Fruit fly (Drosophila melanogaster): ENCODE results near the gene Pdss2.

The Pdss2 gene

DNA sequence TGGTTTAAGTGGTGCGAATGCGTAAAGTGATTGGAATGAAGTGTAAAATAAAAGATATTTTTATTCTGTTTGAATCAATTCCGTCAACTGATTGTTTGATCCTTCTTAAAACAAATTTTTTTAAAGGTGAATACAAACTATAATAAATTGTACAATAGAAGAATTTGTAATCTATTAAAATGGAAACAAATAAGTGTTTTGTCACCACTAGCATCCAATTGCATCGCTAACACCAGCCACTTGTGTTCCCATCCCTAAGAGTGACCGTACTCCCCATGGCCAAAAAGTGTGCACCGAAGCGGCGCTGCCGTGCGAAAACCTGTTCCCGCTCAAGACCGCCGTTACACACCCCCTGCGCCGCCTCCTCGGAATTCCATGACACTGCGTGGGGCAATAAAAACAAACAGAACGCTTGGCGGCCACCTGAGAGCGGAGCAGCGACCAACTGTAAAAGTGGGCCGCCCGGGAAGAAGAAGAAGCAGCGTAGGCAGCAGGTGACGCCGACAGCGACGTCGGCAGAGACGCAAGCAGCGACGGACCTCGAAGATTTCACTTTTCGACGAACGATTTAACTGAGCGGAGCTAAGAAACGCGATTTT lies at the start of gene Pdss2 (continued):
- TF ChIP-seq Doc2 (GFP tag; IDR thresholded peaks at IDR 0.05) (no peak), CG12104 (GFP tag; optimal IDR thresholded peaks at IDR 0.05) (peak; percentile 71), ab (GFP tag; optimal IDR thresholded peaks at IDR 0.05) (peak; percentile 5), CG43689 (GFP tag; IDR thresholded peaks at IDR 0.05) (peak; percentile 52), CG14050 (GFP tag; IDR thresholded peaks at IDR 0.05) (peak; percentile 73), CG30020 (tag; optimal IDR thresholded peaks at IDR 0.05) (peak; percentile 63), danr (GFP tag; IDR thresholded peaks at IDR 0.05) (peak; percentile 34; the same call in 1 of the 2 replicates), bcd (GFP tag; optimal IDR thresholded peaks at IDR 0.05) (peak; percentile 62), slbo (GFP tag; IDR thresholded peaks at IDR 0.05) (peak; percentile 91), CG12942 (GFP tag; optimal IDR thresholded peaks at IDR 0.05) (peak; percentile 67), CG3838 (GFP tag; optimal IDR thresholded peaks at IDR 0.05) (peak; percentile 25), disco-r (GFP tag; optimal IDR thresholded peaks at IDR 0.05) (peak; percentile 25), CG2875 (GFP tag; optimal IDR thresholded peaks at IDR 0.05) (peak; percentile 2), CG4360 (GFP tag; IDR thresholded peaks at IDR 0.05) (no peak), crp (GFP tag; optimal IDR thresholded peaks at IDR 0.05) (no peak), CG5245 (GFP tag; optimal IDR thresholded peaks at IDR 0.05) (peak; percentile 39), Vsx1 (GFP tag; optimal IDR thresholded peaks at IDR 0.05) (peak; percentile 40), Usf (GFP tag; optimal IDR thresholded peaks at IDR 0.05) (peak; percentile 52), cg (GFP tag; optimal IDR thresholded peaks at IDR 0.05) (no peak), CG8388 (GFP tag; optimal IDR thresholded peaks at IDR 0.05) (peak; percentile 44), psq (GFP tag; optimal IDR thresholded peaks at IDR 0.05) (no peak), D19A (tag; optimal IDR thresholded peaks at IDR 0.05) (peak; percentile 32), dan (GFP tag; IDR thresholded peaks at IDR 0.05) (no peak), ato (GFP tag; IDR thresholded peaks at IDR 0.05; ENCODE audit: partially characterized antibody) (peak; percentile 45; the same call in 1 of the 2 replicates), tin (GFP tag; optimal IDR thresholded peaks at IDR 0.05) (peak; percentile 82), Max (GFP tag; optimal IDR thresholded peaks at IDR 0.05) (peak; percentile 60), zfh1 (GFP tag; IDR thresholded peaks at IDR 0.05) (peak; percentile 81), aop (GFP tag; IDR thresholded peaks at IDR 0.05) (peak; percentile 45; the same call in 1 of the 2 replicates), CG10209 (GFP tag; optimal IDR thresholded peaks at IDR 0.05) (peak; percentile 74), gce (GFP tag; IDR thresholded peaks at IDR 0.05) (no peak), sna (GFP tag; IDR thresholded peaks at IDR 0.05; ENCODE audit: partially characterized antibody) (peak; percentile 86), scrt (GFP tag; optimal IDR thresholded peaks at IDR 0.05) (peak; percentile 30), kay (GFP tag; optimal IDR thresholded peaks at IDR 0.05) (peak; percentile 49), CG10462 (GFP tag; optimal IDR thresholded peaks at IDR 0.05) (peak; percentile 41), gsb-n (tag; optimal IDR thresholded peaks at IDR 0.05) (peak; percentile 30), Six4 (GFP tag; optimal IDR thresholded peaks at IDR 0.05) (peak; percentile 26), CG12071 (GFP tag; optimal IDR thresholded peaks at IDR 0.05) (no peak), Gsc (GFP tag; IDR thresholded peaks at IDR 0.05) (no peak), CG7786 (GFP tag; optimal IDR thresholded peaks at IDR 0.05) (peak; percentile 71), CG6272 (GFP tag; IDR thresholded peaks at IDR 0.05) (peak; percentile 85)

DNA sequence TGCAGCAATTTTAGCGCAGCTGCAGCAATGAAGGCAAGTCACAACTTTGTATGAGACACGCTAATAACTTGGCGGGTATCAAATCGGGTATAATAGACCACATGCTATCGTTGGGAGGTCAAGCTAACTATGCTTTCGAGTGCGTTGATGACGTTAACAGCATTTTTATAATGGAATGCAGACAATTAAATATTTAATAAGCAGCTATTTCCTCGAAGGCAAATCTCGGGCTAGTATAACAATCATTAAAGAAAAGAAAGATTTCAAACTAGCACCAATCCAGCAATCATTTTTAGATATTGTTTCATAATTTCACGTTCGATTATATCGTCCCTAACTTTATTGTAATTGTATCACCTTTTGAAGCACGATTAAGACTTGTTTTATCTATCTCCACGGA lies 47.2 kb upstream of the Pdss2 start:
- TF ChIP-seq onecut (GFP tag; IDR thresholded peaks at IDR 0.05) (no peak), CG15601 (tag; optimal IDR thresholded peaks at IDR 0.05) (no peak), Meics (GFP tag; optimal IDR thresholded peaks at IDR 0.05) (no peak), ro (GFP tag; IDR thresholded peaks at IDR 0.05) (no peak)
